Worm (Caenorhabditis elegans) whole organism, young adult: ENCODE measurements around the gene rnp-7.

Source experiments
- lin-40 ChIP-seq: sonication (generic microtip); optimal IDR thresholded peaks from 2 replicates; lab custom pipeline; 2016; ENCODE audit warnings: missing genetic modification characterization, mild to moderate bottlenecking, missing compliant biosample characterization, missing genotype, missing genetic modification reagents
- mes-4 ChIP-seq: sonication (generic microtip); optimal IDR thresholded peaks from 2 replicates; lab custom pipeline; 2016; ENCODE audit warnings: missing genotype, missing genetic modification characterization, missing compliant biosample characterization

- TF ChIP-seq lin-40 (tag; lab: Kevin White, UChicago) (no peak), mes-4 (tag; lab: Kevin White, UChicago) (no peak)
Measured at ce11 chrIII:7188300-7189052, 27.5 kb upstream of the rnp-7 start, which contains the start of the genes F37C12.21 and F37C12.10.
